Worm (Caenorhabditis elegans) whole organism, midembryonic: ENCODE data around the gene F09E10.7.

Source experiments
- flt-1 ChIP-seq: fragments of 200-800 bp; sonication (Bioruptor generic); IDR thresholded peaks from 2 replicates; pipeline ENCODE4 v1.3.6; 2022; ENCODE audit warnings: missing genetic modification characterization, missing compliant biosample characterization
- klf-2 ChIP-seq: fragments of 200-800 bp; sonication (Bioruptor generic); conservative IDR thresholded peaks from 2 replicates; pipeline ENCODE4 v1.3.6; 2022; ENCODE audit warnings: missing genetic modification reagents, missing genetic modification characterization, missing compliant biosample characterization
- med-1 ChIP-seq: sonication (generic microtip); optimal IDR thresholded peaks from 2 replicates; lab custom pipeline; 2017; ENCODE audit warnings: missing genetic modification characterization, mild to moderate bottlenecking, missing compliant biosample characterization, antibody characterized with exemption, missing genetic modification reagents; ENCODE audit not compliant: insufficient read depth
- ztf-23 ChIP-seq: fragments of 200-800 bp; sonication (Bioruptor generic); IDR thresholded peaks from 2 replicates; pipeline ENCODE4 v1.3.6; 2022; ENCODE audit warnings: missing genetic modification reagents, missing genetic modification characterization, missing compliant biosample characterization
- ztf-29 ChIP-seq: fragments of 200-800 bp; sonication (Bioruptor generic); IDR thresholded peaks from 2 replicates; pipeline ENCODE4 v1.3.6; 2022; ENCODE audit warnings: missing genetic modification reagents, missing genetic modification characterization, missing compliant biosample characterization

- TF ChIP-seq klf-2 (GFP tag; lab: Robert Waterston, UW) (no peak), flt-1 (GFP tag; lab: Robert Waterston, UW) (no peak), med-1 (GFP tag; lab: Kevin White, UChicago) (no peak), ztf-23 (no peak), ztf-29 (no peak)
Measured at ce11 chrX:1479190-1479589, 22.5 kb downstream of the F09E10.7 start, which contains the start of gene acly-1.
